Worm (Caenorhabditis elegans) whole organism, mixed stage, embryonic: ENCODE data around the gene arx-3.

Source experiments
- ceh-39 ChIP-seq: fragments of 150-350 bp; optimal IDR thresholded peaks from 2 replicates; lab custom pipeline; 2014; ENCODE audit warnings: missing biosample characterization, missing genetic modification characterization
- ceh-83 ChIP-seq: fragments of 200-800 bp; sonication (Bioruptor generic); optimal IDR thresholded peaks from 2 replicates; lab custom pipeline; 2018; ENCODE audit warnings: mild to moderate bottlenecking, missing genetic modification characterization, missing compliant biosample characterization
- elt-1 ChIP-seq: sonication (generic microtip); optimal IDR thresholded peaks from 2 replicates; lab custom pipeline; 2017; ENCODE audit warnings: missing genetic modification characterization, mild to moderate bottlenecking, missing compliant biosample characterization, antibody characterized with exemption, moderate library complexity, borderline replicate concordance; ENCODE audit not compliant: insufficient read depth
- elt-3 ChIP-seq: fragments of 150-350 bp; optimal IDR thresholded peaks from 2 replicates; lab custom pipeline; 2014; ENCODE audit warnings: missing biosample characterization, missing genetic modification characterization
- flh-1 ChIP-seq: fragments of 200-800 bp; sonication (Bioruptor generic); optimal IDR thresholded peaks from 2 replicates; lab custom pipeline; 2018; ENCODE audit warnings: mild to moderate bottlenecking, missing genetic modification characterization, moderate library complexity, missing compliant biosample characterization
- lin-32 ChIP-seq: fragments of 200-800 bp; sonication (Bioruptor generic); optimal IDR thresholded peaks from 2 replicates; lab custom pipeline; 2018; ENCODE audit warnings: mild to moderate bottlenecking, missing genetic modification characterization, missing compliant biosample characterization
- lsy-2 ChIP-seq: fragments of 150-350 bp; optimal IDR thresholded peaks from 2 replicates; lab custom pipeline; 2014; ENCODE audit warnings: missing biosample characterization, missing genetic modification characterization
- nhr-12 ChIP-seq: fragments of 150-350 bp; optimal IDR thresholded peaks from 2 replicates; lab custom pipeline; 2014; ENCODE audit warnings: missing biosample characterization, missing genetic modification characterization
- nhr-237 ChIP-seq: fragments of 150-350 bp; optimal IDR thresholded peaks from 2 replicates; lab custom pipeline; 2014; ENCODE audit warnings: missing biosample characterization, missing genetic modification characterization
- nhr-76 ChIP-seq: sonication (generic microtip); optimal IDR thresholded peaks from 2 replicates; lab custom pipeline; 2017; ENCODE audit warnings: missing biosample characterization, missing genetic modification characterization
- snpc-4 ChIP-seq: fragments of 150-350 bp; optimal IDR thresholded peaks from 2 replicates; lab custom pipeline; 2014; ENCODE audit warnings: missing biosample characterization, missing genetic modification characterization
- unc-120 ChIP-seq: sonication (generic microtip); optimal IDR thresholded peaks from 2 replicates; lab custom pipeline; 2017; ENCODE audit warnings: missing genetic modification characterization, missing compliant biosample characterization; ENCODE audit not compliant: poor library complexity, severe bottlenecking
- unc-39 ChIP-seq: fragments of 150-350 bp; optimal IDR thresholded peaks from 2 replicates; lab custom pipeline; 2014; ENCODE audit warnings: missing biosample characterization, missing genetic modification characterization

- TF ChIP-seq nhr-12 (tag; lab: Kevin White, UChicago) (no peak), nhr-76 (tag; lab: Kevin White, UChicago) (no peak), snpc-4 (tag; lab: Kevin White, UChicago) (no peak), elt-3 (no peak), unc-120 (tag; lab: Kevin White, UChicago) (no peak), unc-39 (tag; lab: Kevin White, UChicago) (no peak), lin-32 (GFP tag; lab: Kevin White, UChicago) (no peak), nhr-237 (tag; lab: Kevin White, UChicago) (no peak), lsy-2 (tag; lab: Kevin White, UChicago) (no peak), flh-1 (GFP tag; lab: Kevin White, UChicago) (no peak), ceh-83 (no peak), elt-1 (tag; lab: Kevin White, UChicago) (no peak), ceh-39 (tag; lab: Kevin White, UChicago) (no peak)
Measured at ce11 chrIII:12013718-12014117, 44.5 kb downstream of the arx-3 start.
